Worm (Caenorhabditis elegans) whole organism, L4 larva: ENCODE data around the gene F09E10.5.

Experiments used
- F44E2.7 ChIP-seq: fragments of 200-800 bp; sonication (Bioruptor generic); IDR thresholded peaks from 2 replicates; pipeline ENCODE4 v2.1.2; 2022; ENCODE audit warnings: missing genetic modification characterization, missing compliant biosample characterization
- Y105C5A.15 ChIP-seq: fragments of 200-800 bp; sonication (Bioruptor generic); IDR thresholded peaks from 2 replicates; pipeline ENCODE4 v1.3.6; 2022; ENCODE audit warnings: missing genetic modification characterization, missing compliant biosample characterization
- Y5F2A.4 ChIP-seq: fragments of 200-800 bp; sonication (Bioruptor generic); optimal IDR thresholded peaks from 2 replicates; lab custom pipeline; 2018; ENCODE audit warnings: mild to moderate bottlenecking, missing genetic modification characterization, missing compliant biosample characterization
- Y75B8A.6 ChIP-seq: fragments of 200-800 bp; sonication (Bioruptor generic); IDR thresholded peaks from 2 replicates; pipeline ENCODE4 v1.3.6; 2022; ENCODE audit warnings: missing genetic modification reagents, missing genetic modification characterization, missing compliant biosample characterization
- ZK546.5 ChIP-seq, 2 experiments: sonication (generic microtip); optimal IDR thresholded peaks; 2 replicates each; lab custom pipeline; 2017; ENCODE audit warnings: missing biosample characterization in 2 of 2, missing genetic modification characterization in 2 of 2
- attf-4 ChIP-seq: sonication (generic microtip); optimal IDR thresholded peaks from 3 replicates; lab custom pipeline; 2017; ENCODE audit warnings: missing biosample characterization, missing genetic modification characterization
- ceh-20 ChIP-seq: fragments of 200-800 bp; sonication (Bioruptor generic); IDR thresholded peaks from 2 replicates; pipeline ENCODE4 v1.3.6; 2022; ENCODE audit warnings: missing genetic modification reagents, missing genetic modification characterization, missing compliant biosample characterization
- ceh-28 ChIP-seq: fragments of 150-350 bp; optimal IDR thresholded peaks from 2 replicates; lab custom pipeline; 2014; ENCODE audit warnings: missing biosample characterization, missing genetic modification reagents, missing genetic modification characterization
- ceh-62 ChIP-seq: sonication (generic microtip); optimal IDR thresholded peaks from 2 replicates; lab custom pipeline; 2017; ENCODE audit warnings: missing biosample characterization, missing genetic modification characterization
- cey-2 ChIP-seq: sonication (generic microtip); optimal IDR thresholded peaks from 3 replicates; lab custom pipeline; 2017; ENCODE audit warnings: missing genetic modification characterization, mild to moderate bottlenecking, missing compliant biosample characterization, antibody characterized with exemption, borderline replicate concordance; ENCODE audit not compliant: insufficient read depth
- daf-16 ChIP-seq, 3 experiments: sonication (generic microtip); optimal IDR thresholded peaks; 2 replicates each; lab custom pipeline; 2016 to 2017; ENCODE audit warnings: missing genetic modification characterization in 3 of 3, missing genetic modification reagents in 3 of 3, mild to moderate bottlenecking in 2 of 3, missing compliant biosample characterization in 2 of 3, missing biosample characterization in 1 of 3, moderate library complexity in 1 of 3
- dmd-6 ChIP-seq: fragments of 200-800 bp; sonication (Bioruptor generic); IDR thresholded peaks from 2 replicates; pipeline ENCODE4 v1.3.6; 2022; ENCODE audit warnings: missing genetic modification reagents, missing genetic modification characterization, missing compliant biosample characterization
- dmd-8 ChIP-seq: fragments of 200-800 bp; sonication (Bioruptor generic); IDR thresholded peaks from 2 replicates; pipeline ENCODE4 v1.3.6; 2022; ENCODE audit warnings: missing genetic modification characterization, missing compliant biosample characterization
- duxl-1 ChIP-seq: sonication (generic microtip); optimal IDR thresholded peaks from 2 replicates; lab custom pipeline; 2016; ENCODE audit warnings: mild to moderate bottlenecking, missing genetic modification characterization, moderate library complexity, missing compliant biosample characterization; ENCODE audit not compliant: poor library complexity
- dve-1 ChIP-seq: sonication (generic microtip); optimal IDR thresholded peaks from 2 replicates; lab custom pipeline; 2017; ENCODE audit warnings: antibody characterized with exemption, mild to moderate bottlenecking, missing genetic modification characterization, missing compliant biosample characterization; ENCODE audit not compliant: insufficient read depth
- fkh-10 ChIP-seq: fragments of 150-350 bp; optimal IDR thresholded peaks from 2 replicates; lab custom pipeline; 2014; ENCODE audit warnings: missing biosample characterization, missing genetic modification reagents, missing genetic modification characterization
- fos-1 ChIP-seq: fragments of 150-350 bp; optimal IDR thresholded peaks from 2 replicates; lab custom pipeline; 2014; ENCODE audit warnings: missing biosample characterization, missing genetic modification characterization
- hlh-11 ChIP-seq: fragments of 200-800 bp; sonication (Bioruptor generic); optimal IDR thresholded peaks from 2 replicates; lab custom pipeline; 2018; ENCODE audit warnings: mild to moderate bottlenecking, missing genetic modification characterization, missing compliant biosample characterization
- hlh-30 ChIP-seq: sonication (generic microtip); optimal IDR thresholded peaks from 2 replicates; lab custom pipeline; 2017; ENCODE audit warnings: antibody characterized with exemption, mild to moderate bottlenecking, missing genetic modification characterization, missing compliant biosample characterization; ENCODE audit not compliant: insufficient read depth
- hmg-1.1 ChIP-seq: fragments of 200-800 bp; sonication (Bioruptor generic); IDR thresholded peaks from 2 replicates; pipeline ENCODE4 v1.3.6; 2022; ENCODE audit warnings: missing genetic modification reagents, missing genetic modification characterization, missing compliant biosample characterization
- jun-1 ChIP-seq: fragments of 150-350 bp; optimal IDR thresholded peaks from 2 replicates; lab custom pipeline; 2014; ENCODE audit warnings: missing biosample characterization, missing genetic modification reagents, missing genetic modification characterization
- lin-1 ChIP-seq: fragments of 200-800 bp; sonication (Bioruptor generic); IDR thresholded peaks from 2 replicates; pipeline ENCODE4 v1.3.6; 2022; ENCODE audit warnings: missing genetic modification reagents, missing genetic modification characterization, missing compliant biosample characterization
- lin-29 ChIP-seq: fragments of 200-800 bp; sonication (Bioruptor generic); IDR thresholded peaks from 2 replicates; pipeline ENCODE4 v1.3.6; 2022; ENCODE audit warnings: missing genetic modification reagents, missing genetic modification characterization, missing compliant biosample characterization
- madf-9 ChIP-seq: fragments of 200-800 bp; sonication (Bioruptor generic); conservative IDR thresholded peaks from 2 replicates; pipeline ENCODE4 v1.3.6; 2022; ENCODE audit warnings: missing genetic modification reagents, missing genetic modification characterization, missing compliant biosample characterization
- mdl-1 ChIP-seq, 2 experiments: fragments of 150-350 bp in 1 of 2; sonication (generic microtip) in 1 of 2; optimal IDR thresholded peaks; 2 replicates each; lab custom pipeline; 2014 to 2017; ENCODE audit warnings: missing biosample characterization in 2 of 2, missing genetic modification characterization in 2 of 2
- mdt-29 ChIP-seq: fragments of 200-800 bp; sonication (Bioruptor generic); IDR thresholded peaks from 2 replicates; pipeline ENCODE4 v1.3.6; 2022; ENCODE audit warnings: missing genetic modification reagents, missing genetic modification characterization, missing compliant biosample characterization
- mep-1 ChIP-seq: fragments of 150-350 bp; sonication (generic microtip); optimal IDR thresholded peaks from 3 replicates; lab custom pipeline; 2014; ENCODE audit warnings: missing biosample characterization, missing genetic modification characterization
- nhr-11 ChIP-seq: fragments of 150-350 bp; optimal IDR thresholded peaks from 2 replicates; lab custom pipeline; 2014; ENCODE audit warnings: missing biosample characterization, missing genetic modification characterization
- nhr-237 ChIP-seq: sonication (generic microtip); optimal IDR thresholded peaks from 2 replicates; lab custom pipeline; 2017; ENCODE audit warnings: missing biosample characterization, missing genetic modification characterization
- nhr-25 ChIP-seq: sonication (generic microtip); optimal IDR thresholded peaks from 2 replicates; lab custom pipeline; 2017; ENCODE audit warnings: missing genetic modification characterization, mild to moderate bottlenecking, missing compliant biosample characterization, antibody characterized with exemption, moderate library complexity, borderline replicate concordance; ENCODE audit not compliant: insufficient read depth
- nhr-28 ChIP-seq: fragments of 150-350 bp; optimal IDR thresholded peaks from 2 replicates; lab custom pipeline; 2014; ENCODE audit warnings: missing biosample characterization, missing genetic modification characterization
- nhr-42 ChIP-seq: fragments of 200-800 bp; sonication (Bioruptor generic); IDR thresholded peaks from 2 replicates; pipeline ENCODE4 v1.3.6; 2022; ENCODE audit warnings: missing genetic modification characterization, missing compliant biosample characterization
- nhr-6 ChIP-seq: fragments of 150-350 bp; optimal IDR thresholded peaks from 2 replicates; lab custom pipeline; 2014; ENCODE audit warnings: missing biosample characterization, missing genetic modification characterization
- nhr-77 ChIP-seq: fragments of 150-350 bp; optimal IDR thresholded peaks from 2 replicates; lab custom pipeline; 2014; ENCODE audit warnings: missing biosample characterization, missing genetic modification characterization
- php-3 ChIP-seq: fragments of 200-800 bp; sonication (Bioruptor generic); IDR thresholded peaks from 2 replicates; pipeline ENCODE4 v1.3.6; 2022; ENCODE audit warnings: missing genetic modification reagents, missing genetic modification characterization, missing compliant biosample characterization
- pqm-1 ChIP-seq: sonication (generic microtip); optimal IDR thresholded peaks from 2 replicates; lab custom pipeline; 2017; ENCODE audit warnings: missing biosample characterization, missing genetic modification characterization
- sdz-12 ChIP-seq: fragments of 200-800 bp; sonication (Bioruptor generic); optimal IDR thresholded peaks from 2 replicates; lab custom pipeline; 2018; ENCODE audit warnings: mild to moderate bottlenecking, missing genetic modification characterization, missing compliant biosample characterization
- set-16 ChIP-seq: fragments of 200-800 bp; sonication (Bioruptor generic); IDR thresholded peaks from 2 replicates; pipeline ENCODE4 v1.3.6; 2022; ENCODE audit warnings: missing genetic modification reagents, missing genetic modification characterization, missing compliant biosample characterization
- snpc-1.2 ChIP-seq: fragments of 200-800 bp; sonication (Bioruptor generic); IDR thresholded peaks from 2 replicates; pipeline ENCODE4 v1.3.6; 2022; ENCODE audit warnings: missing genetic modification reagents, missing genetic modification characterization, missing compliant biosample characterization
- unc-62 ChIP-seq, 3 experiments: fragments of 150-350 bp in 1 of 3; sonication (generic microtip); optimal IDR thresholded peaks in 2 of 3; peaks in 1 of 3; 1 replicate in 1 of 3; 2 replicates in 2 of 3; lab custom pipeline; 2014 to 2017; ENCODE audit warnings: missing biosample characterization in 3 of 3, missing genetic modification characterization in 3 of 3, missing genetic modification reagents in 3 of 3, missing genotype in 1 of 3
- zag-1 ChIP-seq: fragments of 150-350 bp; optimal IDR thresholded peaks from 2 replicates; lab custom pipeline; 2014; ENCODE audit warnings: missing biosample characterization, missing genetic modification characterization
- zfp-2 ChIP-seq: sonication (generic microtip); optimal IDR thresholded peaks from 2 replicates; lab custom pipeline; 2016; ENCODE audit warnings: mild to moderate bottlenecking, missing genetic modification characterization, missing compliant biosample characterization
- ztf-7 ChIP-seq: fragments of 150-350 bp; optimal IDR thresholded peaks from 2 replicates; lab custom pipeline; 2014; ENCODE audit warnings: missing biosample characterization, missing genetic modification characterization

Gene F09E10.5

ce11 chrX:1535261-1535660 lies 41.1 kb upstream of the F09E10.5 start, which contains the start of gene K06A9.3:
K06A9.3 (minus strand) TSS chrX:1535361.
- TF ChIP-seq nhr-25 (tag; lab: Kevin White, UChicago), result no peak
- no peak for TF ChIP-seq mdl-1 (tag; optimal IDR thresholded peaks at IDR 0.05; lab: Kevin White, UChicago)
- no peak for TF ChIP-seq nhr-237 (tag; lab: Kevin White, UChicago)
- no peak for TF ChIP-seq Y105C5A.15 (GFP tag; lab: Robert Waterston, UW)

- peak; percentile 25 for TF ChIP-seq hlh-11
- peak; percentile 67 for TF ChIP-seq hmg-1.1 (GFP tag; lab: Robert Waterston, UW)
- TF ChIP-seq hlh-30, result peak; percentile 63
- peak; percentile 41 for TF ChIP-seq mep-1 (tag; lab: Kevin White, UChicago)
- peak in 1 of 2 experiments; percentile 1 for TF ChIP-seq mdl-1 (tag; optimal IDR thresholded peaks at IDR 0.05; lab: Kevin White, UChicago)
- TF ChIP-seq nhr-6 (tag; lab: Kevin White, UChicago), result peak; percentile 16
- no peak for TF ChIP-seq unc-62 (GFP tag; optimal IDR thresholded peaks at IDR 0.05 in 1 of 2; lab: Kevin White, UChicago)
- no peak for TF ChIP-seq unc-62 (tag; optimal IDR thresholded peaks at IDR 0.05; lab: Kevin White, UChicago)
- TF ChIP-seq set-16 (GFP tag; lab: Robert Waterston, UW), result peak; percentile 78
- TF ChIP-seq madf-9, result no peak
- TF ChIP-seq, all 104 proteins: peak for 7
Observed at ce11 chrX:1529013-1529412, 34.9 kb upstream of the F09E10.5 start.

ce11 chrX:1528107-1528506 lies 34.0 kb upstream of the F09E10.5 start:
- TF ChIP-seq duxl-1 (tag; lab: Kevin White, UChicago) (no peak), ztf-7 (tag; lab: Kevin White, UChicago) (no peak), attf-4 (tag; lab: Kevin White, UChicago) (no peak), ceh-28 (tag; lab: Kevin White, UChicago) (no peak), fkh-10 (no peak), ceh-20 (GFP tag; lab: Robert Waterston, UW) (no peak), jun-1 (tag; lab: Kevin White, UChicago) (no peak), mdt-29 (GFP tag; lab: Robert Waterston, UW) (no peak), sdz-12 (GFP tag; lab: Kevin White, UChicago) (no peak), hmg-1.1 (GFP tag; lab: Robert Waterston, UW) (no peak), pqm-1 (tag; lab: Kevin White, UChicago) (no peak), nhr-11 (tag; lab: Kevin White, UChicago) (no peak), nhr-77 (no peak), fos-1 (no peak), ZK546.5 (tag; optimal IDR thresholded peaks at IDR 0.05; lab: Kevin White, UChicago) (no peak)

DNA sequence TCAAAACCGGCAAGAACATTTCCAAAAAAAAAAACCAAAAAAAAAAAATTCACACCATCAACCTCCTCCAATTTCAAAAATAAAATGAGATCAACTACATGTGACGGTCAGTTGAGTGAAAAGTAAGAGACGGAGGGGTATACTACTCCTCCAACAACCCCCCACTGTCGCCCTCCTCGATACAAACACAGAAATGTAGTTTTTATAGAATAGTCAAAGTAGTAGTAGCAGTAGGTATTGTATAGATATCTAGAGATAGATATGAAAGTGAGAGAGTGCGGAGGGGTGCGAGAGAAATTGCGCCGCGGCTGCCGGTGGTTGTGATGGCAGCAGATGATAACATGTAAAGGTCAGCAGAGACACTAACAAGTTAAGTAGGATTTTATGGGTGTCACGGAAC lies 33.2 kb upstream of the F09E10.5 start:
- TF ChIP-seq mep-1 (tag; lab: Kevin White, UChicago), result peak; percentile 7
- TF ChIP-seq daf-16 (GFP tag; optimal IDR thresholded peaks at IDR 0.05; lab: Kevin White, UChicago), result no peak
- peak; percentile 34 for TF ChIP-seq daf-16 (tag; optimal IDR thresholded peaks at IDR 0.05; lab: Kevin White, UChicago)
- TF ChIP-seq hlh-30, result peak; percentile 75
- TF ChIP-seq php-3 (GFP tag; lab: Robert Waterston, UW), result 0 out of 2 replicates have a peak, but pooled peaks have one; percentile 10
- TF ChIP-seq F44E2.7 (GFP tag; lab: Robert Waterston, UW), result no peak
- no peak for TF ChIP-seq fkh-10
- TF ChIP-seq nhr-28 (tag; lab: Kevin White, UChicago), result peak; percentile 87
- no peak for TF ChIP-seq ceh-62
- no peak for TF ChIP-seq nhr-25 (tag; lab: Kevin White, UChicago)
- TF ChIP-seq dmd-8 (GFP tag; lab: Robert Waterston, UW), result no peak
- TF ChIP-seq zfp-2, result no peak
- TF ChIP-seq dmd-6, result no peak
- no peak for TF ChIP-seq nhr-42 (GFP tag; lab: Robert Waterston, UW)
- TF ChIP-seq Y5F2A.4, result no peak
- TF ChIP-seq duxl-1 (tag; lab: Kevin White, UChicago), result no peak
- TF ChIP-seq cey-2 (tag; lab: Kevin White, UChicago), result no peak
- TF ChIP-seq zag-1 (tag; lab: Kevin White, UChicago), result no peak
- TF ChIP-seq lin-29, result no peak
- no peak for TF ChIP-seq ceh-20 (GFP tag; lab: Robert Waterston, UW)
- no peak for TF ChIP-seq Y75B8A.6 (GFP tag; lab: Robert Waterston, UW)
- no peak for TF ChIP-seq mdt-29 (GFP tag; lab: Robert Waterston, UW)
- TF ChIP-seq snpc-1.2 (GFP tag; lab: Robert Waterston, UW), result no peak
- TF ChIP-seq pqm-1 (tag; lab: Kevin White, UChicago), result no peak
- no peak for TF ChIP-seq lin-1 (GFP tag; lab: Robert Waterston, UW)
- no peak for TF ChIP-seq set-16 (GFP tag; lab: Robert Waterston, UW)
- TF ChIP-seq dve-1 (tag; lab: Kevin White, UChicago), result peak; percentile 79
